Fruit fly (Drosophila melanogaster) S2 (cell line): ENCODE results near the gene CG12299.

Experiments
- CG8478 ChIP-seq: fragments of >200 bp; optimal IDR thresholded peaks from 2 replicates; lab custom pipeline; 2018
- CTCF ChIP-seq, 2 experiments: fragments of >200 bp; optimal IDR thresholded peaks; 2 replicates each; lab custom pipeline; 2018

The CG12299 gene

DNA sequence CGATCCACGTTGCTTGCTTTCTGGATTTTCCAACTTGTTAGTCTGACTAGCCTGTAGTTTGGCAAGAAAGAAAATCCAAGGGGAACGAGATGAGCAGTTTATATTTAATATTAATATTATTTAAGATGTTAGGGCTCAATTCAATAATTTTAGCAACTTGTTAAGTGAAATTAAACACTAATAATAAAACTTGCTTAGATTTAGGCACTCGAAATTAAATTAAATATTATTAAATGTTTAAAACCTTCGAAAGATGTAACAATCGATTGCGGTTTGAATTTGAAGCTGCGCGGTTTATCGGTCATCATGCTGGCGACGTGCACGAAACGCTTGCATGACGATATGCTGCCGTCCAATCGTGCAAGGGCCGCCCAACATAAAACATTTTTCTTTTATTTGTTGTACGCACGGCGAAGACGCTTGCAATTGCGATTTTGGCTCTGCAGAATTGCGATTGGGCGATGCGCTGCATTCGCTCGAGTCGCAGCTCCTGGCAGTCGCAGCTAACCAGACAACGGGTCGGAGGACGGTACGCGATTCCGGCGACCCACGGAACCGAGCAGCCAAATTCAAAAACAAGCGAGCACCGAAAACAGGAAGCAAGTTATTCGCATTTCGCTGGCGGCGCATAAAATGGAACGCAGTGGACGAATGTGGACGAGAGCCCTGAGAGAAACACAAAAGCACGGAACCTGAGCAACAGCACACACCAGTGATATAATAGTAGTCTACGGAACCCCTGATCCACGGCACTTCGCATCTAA is at the start of gene CG12299, which contains the start of gene Vha16-5:
Gene CG12299, plus strand, starts transcription at position 353 of the 764 bp plus-strand sequence.
Gene Vha16-5, minus strand, starts transcription at position 51 of the 764 bp plus-strand sequence.
- no peak for TF ChIP-seq CTCF (optimal IDR thresholded peaks at IDR 0.05; lab: Kevin White, UChicago)
- TF ChIP-seq CG8478 (lab: Kevin White, UChicago) = no peak

DNA sequence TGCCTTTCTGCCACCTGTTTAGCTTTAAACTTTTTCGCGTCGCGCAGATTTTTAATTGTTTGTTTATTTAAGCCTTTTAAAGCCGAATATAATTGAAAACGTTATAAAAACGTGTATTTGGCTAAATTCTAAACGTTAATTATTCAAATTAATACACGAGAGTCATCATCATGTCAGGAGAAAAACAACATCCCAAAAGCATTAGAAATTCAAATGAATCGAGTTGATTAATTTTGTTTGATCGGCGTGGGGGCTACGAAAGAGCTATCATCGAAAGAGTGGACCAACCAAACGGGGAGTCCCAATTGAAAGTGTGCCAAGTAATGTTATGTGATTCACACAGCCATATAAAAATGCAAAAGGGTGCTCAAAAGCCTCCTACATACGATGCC is 49.4 kb upstream of the CG12299 start:
- no peak for TF ChIP-seq CG8478 (lab: Kevin White, UChicago)
- no peak for TF ChIP-seq CTCF (optimal IDR thresholded peaks at IDR 0.05; lab: Kevin White, UChicago)

DNA sequence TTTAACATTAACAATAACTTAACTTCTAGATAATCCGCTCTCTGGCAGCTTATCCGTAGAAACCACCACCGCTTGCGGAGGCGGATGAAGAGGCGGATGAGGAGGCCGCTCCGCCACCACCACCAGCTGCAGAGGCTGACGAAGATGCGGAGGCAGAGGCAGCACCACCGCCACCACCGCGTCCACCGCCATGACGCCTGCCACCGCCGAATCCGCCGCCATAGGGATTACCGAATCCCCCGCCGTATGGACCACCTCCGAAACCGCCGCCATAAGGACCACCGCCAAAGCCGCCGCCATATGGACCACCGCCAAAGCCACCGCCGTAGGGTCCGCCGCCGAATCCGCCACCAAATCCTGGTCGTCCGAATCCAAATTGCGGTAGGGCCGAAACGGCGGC is 48.4 kb upstream of the CG12299 start:
- no peak for TF ChIP-seq CTCF (optimal IDR thresholded peaks at IDR 0.05; lab: Kevin White, UChicago)
- no peak for TF ChIP-seq CG8478 (lab: Kevin White, UChicago)

DNA sequence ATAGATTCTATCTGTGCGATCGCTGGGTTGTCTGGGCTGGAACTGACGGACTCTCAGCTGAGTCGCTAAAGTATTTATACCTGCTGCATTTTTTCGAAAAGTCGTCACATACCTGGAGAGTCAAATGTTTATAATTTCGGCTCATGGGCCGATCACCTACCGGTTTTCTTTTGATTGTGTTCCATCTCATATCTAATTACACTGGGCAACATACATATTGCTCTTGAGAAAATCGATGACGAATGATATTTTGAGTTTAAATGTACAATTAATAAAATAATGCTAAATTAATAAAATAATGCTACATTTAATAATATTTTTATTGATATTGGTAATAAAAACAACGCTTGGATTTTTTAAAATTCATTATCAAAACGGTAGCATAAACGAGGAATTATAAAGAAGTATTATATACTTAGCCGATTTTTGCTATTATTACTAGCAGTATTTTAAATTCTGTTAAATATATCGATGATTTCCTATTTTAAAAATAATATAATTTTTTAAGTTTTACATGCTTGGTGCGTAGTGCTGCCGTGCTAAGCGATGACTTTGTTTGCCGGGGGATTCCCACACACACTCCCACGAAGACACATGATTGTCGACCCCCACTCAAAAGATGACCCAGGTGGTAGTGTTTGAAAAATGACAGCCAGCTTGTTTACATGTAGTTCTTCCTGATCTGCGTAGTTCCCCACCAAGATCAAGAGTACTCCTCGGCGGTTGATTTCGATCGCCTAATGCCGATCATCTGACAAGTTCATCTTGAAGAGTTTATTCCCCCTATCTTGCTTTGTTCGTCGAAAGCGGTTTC is 47.7 kb upstream of the CG12299 start, which contains the start of gene CG7294:
Gene CG7294, minus strand, starts transcription at position 51 of the 814 bp plus-strand sequence.
- TF ChIP-seq CG8478 (lab: Kevin White, UChicago) (no peak), CTCF (optimal IDR thresholded peaks at IDR 0.05; lab: Kevin White, UChicago) (no peak)

DNA sequence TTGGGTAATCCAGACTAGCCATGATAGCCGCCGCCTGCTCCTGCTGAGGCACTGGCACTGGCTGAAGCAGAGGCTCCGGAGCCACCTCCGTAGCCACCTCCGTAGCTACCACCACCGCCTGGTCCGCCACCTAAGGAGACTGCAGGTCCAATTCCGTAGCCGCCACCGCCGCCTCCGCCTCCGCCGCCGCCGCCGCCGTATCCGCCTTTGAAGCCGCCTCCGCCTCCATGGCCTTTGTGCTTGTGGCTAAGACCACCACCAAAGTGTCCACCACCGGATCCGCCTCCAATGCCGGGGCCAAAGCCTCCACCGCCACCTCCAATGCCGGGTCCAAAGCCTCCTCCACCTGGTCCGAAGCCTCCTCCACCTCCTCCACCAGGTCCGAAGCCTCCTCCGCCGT is 44.1 kb upstream of the CG12299 start:
- TF ChIP-seq CTCF (optimal IDR thresholded peaks at IDR 0.05; lab: Kevin White, UChicago) = no peak
- TF ChIP-seq CG8478 (lab: Kevin White, UChicago) = no peak

DNA sequence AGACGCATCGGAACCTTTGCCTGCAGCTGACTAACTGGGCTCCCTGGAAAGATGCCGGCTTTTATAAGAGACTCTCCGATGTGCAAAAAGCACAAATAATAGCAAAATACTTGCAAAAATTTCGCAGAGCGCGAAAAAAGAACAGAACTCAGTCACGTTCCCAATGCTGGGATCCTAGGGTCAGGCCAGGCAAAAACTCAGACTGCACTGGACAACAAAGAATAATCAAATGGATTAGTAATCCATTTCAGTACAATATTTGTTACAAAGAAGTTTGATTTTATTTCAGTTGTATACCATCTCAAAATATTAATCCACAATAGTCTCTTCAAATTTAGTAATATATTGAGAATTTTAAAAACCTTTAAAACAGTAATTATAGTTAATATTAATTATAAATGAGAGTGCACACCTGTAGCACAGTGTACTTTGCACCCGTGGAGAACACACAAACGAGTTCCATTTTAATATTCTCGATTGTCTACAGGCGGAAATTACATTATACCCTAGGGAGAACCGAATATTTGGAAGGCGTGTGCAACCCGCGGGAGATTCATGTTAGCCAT is 43.0 kb upstream of the CG12299 start, which contains the start of gene CG17108:
Gene CG17108, minus strand, starts transcription at position 51 of the 566 bp plus-strand sequence.
- TF ChIP-seq CG8478 (lab: Kevin White, UChicago) (no peak), CTCF (optimal IDR thresholded peaks at IDR 0.05; lab: Kevin White, UChicago) (no peak)

DNA sequence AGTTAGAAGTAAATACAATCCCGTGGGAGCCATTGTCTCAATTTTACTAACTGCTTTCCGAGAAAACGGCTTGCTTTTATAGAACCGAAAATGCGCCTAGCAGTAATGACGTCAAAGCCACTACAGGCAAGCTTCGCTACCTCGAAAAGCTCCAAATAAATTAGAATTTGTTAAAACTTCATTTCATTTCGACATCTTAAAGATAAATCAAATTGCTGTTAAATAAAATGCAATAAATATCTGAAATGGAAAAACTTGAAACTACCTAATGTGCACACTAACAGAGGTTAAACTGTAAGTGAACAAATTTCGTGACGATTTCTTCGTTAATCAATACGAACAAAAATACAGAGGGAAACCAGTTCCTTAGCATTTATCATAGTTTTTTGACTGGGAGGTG is 39.2 kb upstream of the CG12299 start, which contains the start of gene CG7300:
Gene CG7300, minus strand, starts transcription at position 52 of the 400 bp plus-strand sequence.
- TF ChIP-seq CG8478 (lab: Kevin White, UChicago) (no peak), CTCF (optimal IDR thresholded peaks at IDR 0.05; lab: Kevin White, UChicago) (no peak)

DNA sequence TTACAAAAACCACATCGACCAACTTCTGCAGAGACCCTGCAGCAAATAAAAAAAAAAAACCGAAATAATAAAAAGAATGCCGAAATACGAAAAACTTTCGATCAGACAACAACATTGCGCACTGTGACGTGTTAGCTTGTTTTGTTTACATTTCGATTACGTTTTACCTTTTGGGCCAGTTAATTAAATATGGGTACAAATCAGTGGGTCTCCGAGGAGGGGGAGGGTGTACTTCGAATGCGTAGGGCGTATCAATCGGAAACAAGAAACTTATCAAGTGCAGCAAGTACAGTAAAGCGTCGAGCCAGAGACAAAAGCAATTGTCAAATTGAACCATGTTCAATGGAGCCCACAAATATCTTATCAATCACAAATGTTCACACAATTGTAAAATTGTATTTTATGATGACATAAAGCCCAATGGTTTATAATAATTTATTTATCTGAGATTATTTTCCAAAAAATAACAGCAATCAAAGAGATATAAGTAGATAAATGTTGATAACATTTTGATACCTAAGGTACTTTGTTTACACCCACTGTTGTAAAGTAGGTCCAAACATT is 35.6 kb upstream of the CG12299 start, which contains the start of gene Lip1:
Gene Lip1, minus strand, starts transcription at position 46 of the 564 bp plus-strand sequence.
- TF ChIP-seq CG8478 (lab: Kevin White, UChicago) (no peak), CTCF (optimal IDR thresholded peaks at IDR 0.05; lab: Kevin White, UChicago) (no peak)

DNA sequence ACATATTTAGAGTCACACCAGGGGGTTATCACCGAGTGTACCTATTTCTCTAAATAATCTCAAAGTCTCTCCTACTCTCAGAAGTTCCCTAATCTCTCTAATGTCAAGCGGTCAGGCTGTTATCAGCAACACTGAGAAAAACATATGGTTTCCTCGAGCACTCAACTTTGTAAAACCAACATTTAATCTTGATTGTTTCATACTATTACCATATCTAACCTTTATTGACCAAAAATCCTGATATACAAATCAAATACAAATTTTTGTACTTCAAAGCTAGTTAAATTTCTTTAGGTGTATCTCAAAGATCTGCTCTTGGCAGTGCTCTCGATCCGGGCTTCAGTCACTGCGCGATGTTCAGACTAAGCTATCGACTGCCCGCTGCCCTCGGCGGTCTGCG is 33.9 kb upstream of the CG12299 start, which contains the start of gene CG6415:
Gene CG6415, plus strand, starts transcription at position 341 of the 400 bp plus-strand sequence.
- TF ChIP-seq CG8478 (lab: Kevin White, UChicago) (no peak), CTCF (optimal IDR thresholded peaks at IDR 0.05; lab: Kevin White, UChicago) (no peak)

DNA sequence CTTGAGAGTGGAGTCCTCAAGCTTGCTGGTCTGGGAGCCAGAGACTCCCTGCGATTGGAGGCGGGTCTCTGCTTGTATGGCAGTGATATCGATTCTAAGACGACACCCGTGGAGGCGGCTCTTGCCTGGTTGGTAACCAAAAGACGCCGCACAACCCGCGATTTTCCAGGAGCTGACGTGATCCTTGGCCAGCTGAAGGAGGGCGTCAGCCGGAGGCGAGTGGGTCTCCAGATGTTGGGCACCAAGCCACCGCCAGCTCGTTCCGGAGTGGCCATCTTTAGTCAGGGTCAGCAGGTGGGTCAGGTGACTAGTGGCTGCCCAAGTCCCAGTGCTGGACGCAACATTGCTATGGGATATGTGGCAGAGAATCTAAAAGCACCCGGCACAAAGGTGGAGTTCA is 32.7 kb upstream of the CG12299 start:
- TF ChIP-seq CG8478 (lab: Kevin White, UChicago) (no peak), CTCF (optimal IDR thresholded peaks at IDR 0.05; lab: Kevin White, UChicago) (no peak)

DNA sequence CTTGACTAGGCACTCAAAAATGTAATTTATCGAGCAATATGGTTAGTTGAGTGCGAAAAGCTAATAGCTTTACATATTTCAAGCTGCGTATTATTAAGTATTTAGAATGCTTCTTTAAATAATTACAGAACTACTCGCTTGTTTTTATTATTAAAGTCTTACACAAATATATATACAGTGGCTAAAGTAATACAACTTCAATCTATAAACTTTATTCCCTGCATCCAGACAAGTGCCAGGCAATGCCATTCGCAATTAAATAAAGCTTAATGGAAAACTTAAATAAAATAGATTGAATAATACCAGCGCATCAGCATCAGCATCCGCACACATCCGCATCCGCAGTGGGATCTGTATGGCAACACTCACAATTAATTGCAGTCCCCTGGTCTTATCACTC is 30.9 kb upstream of the CG12299 start:
- TF ChIP-seq CTCF (optimal IDR thresholded peaks at IDR 0.05; lab: Kevin White, UChicago) (no peak), CG8478 (lab: Kevin White, UChicago) (no peak)

DNA sequence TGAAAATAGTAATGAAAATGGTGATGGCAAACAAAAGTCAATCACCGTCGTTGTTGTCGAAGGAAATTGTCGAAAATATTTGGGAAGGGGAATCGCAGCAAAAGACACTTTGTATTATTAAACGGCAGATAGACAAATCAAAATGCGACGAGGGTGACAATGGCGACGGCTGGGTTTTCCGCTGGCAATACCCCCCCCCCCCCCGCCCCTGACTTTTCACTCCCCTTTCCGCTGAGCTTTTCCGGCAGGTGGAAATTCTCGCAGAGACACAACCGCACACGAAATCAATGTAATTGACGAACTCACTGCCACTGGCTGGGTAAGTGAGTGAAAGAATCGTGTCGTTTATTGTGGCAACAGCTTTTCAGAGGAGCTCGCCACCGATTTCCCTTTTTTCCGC is 29.1 kb upstream of the CG12299 start:
- TF ChIP-seq CTCF (optimal IDR thresholded peaks at IDR 0.05; lab: Kevin White, UChicago) (no peak), CG8478 (lab: Kevin White, UChicago) (no peak)

DNA sequence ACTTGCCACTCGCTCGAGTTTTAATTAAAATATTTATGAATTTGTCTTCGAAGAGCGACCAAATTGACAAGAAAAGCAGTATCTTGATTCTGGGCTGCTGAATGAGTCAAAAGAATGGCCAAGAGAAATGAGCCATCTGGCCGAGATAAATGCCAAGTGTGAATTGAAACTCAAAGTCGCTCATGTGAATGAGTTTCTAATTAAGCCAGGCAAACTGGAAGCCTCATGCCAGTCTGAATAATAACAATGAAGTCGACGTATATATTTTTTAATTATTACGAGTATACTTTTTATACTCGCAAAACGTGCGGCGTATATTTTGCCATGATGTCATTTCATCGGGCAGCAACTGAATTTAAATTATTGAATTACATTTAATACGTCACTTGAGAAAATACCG is 27.8 kb upstream of the CG12299 start, which contains the start of gene Lip2:
Gene Lip2, minus strand, starts transcription at position 101 of the 400 bp plus-strand sequence.
- no peak for TF ChIP-seq CG8478 (lab: Kevin White, UChicago)
- TF ChIP-seq CTCF (optimal IDR thresholded peaks at IDR 0.05; lab: Kevin White, UChicago) = no peak

DNA sequence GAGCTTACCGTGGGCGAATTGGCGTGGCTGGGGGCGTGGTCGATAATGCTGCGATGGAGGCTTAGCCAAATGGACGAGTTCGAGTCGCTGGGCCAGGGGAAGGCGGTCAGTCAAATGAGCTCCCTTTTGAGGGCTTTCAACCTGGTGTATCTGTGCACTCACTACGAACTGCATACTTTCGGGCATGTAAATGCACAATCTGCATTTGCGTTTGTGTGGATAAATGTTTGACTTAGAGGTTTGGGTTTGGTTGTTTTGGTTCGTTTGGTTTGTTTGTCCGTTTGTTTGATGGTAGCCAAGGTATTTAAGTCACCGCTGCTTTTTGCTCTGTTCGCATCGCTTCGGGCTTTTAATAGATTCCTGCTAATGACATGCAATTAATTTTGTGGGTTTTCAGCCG is 25.9 kb upstream of the CG12299 start:
- TF ChIP-seq CTCF (optimal IDR thresholded peaks at IDR 0.05; lab: Kevin White, UChicago) = no peak
- no peak for TF ChIP-seq CG8478 (lab: Kevin White, UChicago)
